Fruit fly (Drosophila melanogaster): ENCODE data around the gene CG43149.

DNA sequence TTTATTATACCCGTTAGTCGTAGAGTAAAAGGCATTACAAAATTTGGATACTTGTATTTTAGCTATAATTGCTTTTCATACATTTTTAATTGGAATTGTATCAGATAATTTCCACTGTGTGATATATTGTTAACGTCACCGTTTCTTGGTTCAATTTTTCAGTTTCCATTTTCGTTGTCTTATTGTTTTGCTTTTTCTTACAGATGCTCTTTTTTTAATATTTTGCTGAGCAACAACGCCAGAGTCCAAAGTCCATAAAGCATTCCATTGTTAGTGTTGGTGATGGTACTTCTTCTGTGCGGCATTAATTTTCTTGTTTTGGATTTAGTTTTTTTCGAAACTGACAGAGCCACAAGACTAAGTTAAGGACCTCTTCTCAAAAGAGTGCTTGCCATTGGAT, 28.4 kb upstream of the CG43149 start:
- TF ChIP-seq chinmo (GFP tag; IDR thresholded peaks at IDR 0.05; ENCODE audit: partially characterized antibody) = no peak
- no peak for TF ChIP-seq bowl (GFP tag; IDR thresholded peaks at IDR 0.05)
- no peak for TF ChIP-seq Chrac-16 (GFP tag; optimal IDR thresholded peaks at IDR 0.05)
- no peak for TF ChIP-seq yki (optimal IDR thresholded peaks at IDR 0.05)
- TF ChIP-seq CG11560 (tag; IDR thresholded peaks at IDR 0.05) = no peak
- no peak for TF ChIP-seq ken (GFP tag; IDR thresholded peaks at IDR 0.05)
- TF ChIP-seq nerfin-2 (GFP tag; IDR thresholded peaks at IDR 0.05; ENCODE audit: partially characterized antibody) = no peak
- TF ChIP-seq CG6272 (GFP tag; IDR thresholded peaks at IDR 0.05) = no peak
- no peak for TF ChIP-seq Ssrp (tag; optimal IDR thresholded peaks at IDR 0.05)
- no peak for TF ChIP-seq CG17568 (GFP tag; optimal IDR thresholded peaks at IDR 0.05)
